Worm (Caenorhabditis elegans) whole organism, young adult: ENCODE data around the gene ulp-1.

Experiments used
- F23B12.7 ChIP-seq: sonication (generic microtip); optimal IDR thresholded peaks from 2 replicates; lab custom pipeline; 2017; ENCODE audit warnings: missing genetic modification characterization, mild to moderate bottlenecking, missing compliant biosample characterization, antibody characterized with exemption, moderate library complexity; ENCODE audit not compliant: insufficient read depth
- bed-2 ChIP-seq: fragments of 200-800 bp; sonication (Bioruptor generic); IDR thresholded peaks from 2 replicates; pipeline ENCODE4 v1.3.6; 2022; ENCODE audit warnings: missing genetic modification reagents, missing genetic modification characterization, missing compliant biosample characterization
- ccch-3 ChIP-seq: fragments of 200-800 bp; sonication (Bioruptor generic); optimal IDR thresholded peaks from 2 replicates; lab custom pipeline; 2018; ENCODE audit warnings: mild to moderate bottlenecking, missing genetic modification characterization, missing compliant biosample characterization
- hlh-26 ChIP-seq: fragments of 200-800 bp; sonication (Bioruptor generic); conservative IDR thresholded peaks from 2 replicates; pipeline ENCODE4 v1.3.6; 2022; ENCODE audit warnings: missing genetic modification reagents, missing genetic modification characterization, missing compliant biosample characterization
- nfya-2 ChIP-seq: fragments of 200-800 bp; sonication (Bioruptor generic); IDR thresholded peaks from 2 replicates; pipeline ENCODE4 v1.3.6; 2022; ENCODE audit warnings: missing genetic modification reagents, missing genetic modification characterization, missing compliant biosample characterization
- sdz-38 ChIP-seq: sonication (generic microtip); optimal IDR thresholded peaks from 2 replicates; lab custom pipeline; 2016; ENCODE audit warnings: missing genotype, missing genetic modification characterization, missing compliant biosample characterization

ce11 chrIII:5119063-5119462 is 50.5 kb downstream of the ulp-1 start:
- TF ChIP-seq hlh-26 (GFP tag; lab: Robert Waterston, UW) (no peak), nfya-2 (GFP tag; lab: Robert Waterston, UW) (no peak), ccch-3 (GFP tag; lab: Kevin White, UChicago) (no peak), sdz-38 (no peak), bed-2 (GFP tag; lab: Robert Waterston, UW) (no peak), F23B12.7 (tag; lab: Kevin White, UChicago) (no peak)
